Fruit fly (Drosophila melanogaster) whole organism, embryonic: Measurements from ENCODE around the gene Pxn.

Source experiments
- Adf1 ChIP-seq: fragments of 200-800 bp; sonication (Bioruptor generic); IDR thresholded peaks from 2 replicates; pipeline ENCODE4 v1.3.6; 2022; ENCODE audit warnings: missing biosample characterization, missing genetic modification characterization
- CG1024 ChIP-seq: fragments of 200-800 bp; sonication (Bioruptor generic); IDR thresholded peaks from 2 replicates; pipeline ENCODE4 v1.3.6; 2022; ENCODE audit warnings: missing biosample characterization, missing genetic modification characterization
- CG10267 ChIP-seq: fragments of 200-800 bp; sonication (Bioruptor generic); optimal IDR thresholded peaks from 2 replicates; lab custom pipeline; 2018; ENCODE audit warnings: missing biosample characterization, mild to moderate bottlenecking, missing genetic modification characterization, moderate library complexity
- CG13894 ChIP-seq: fragments of 200-800 bp; sonication (Bioruptor generic); optimal IDR thresholded peaks from 3 replicates; lab custom pipeline; 2018; ENCODE audit warnings: missing biosample characterization, mild to moderate bottlenecking, missing genetic modification characterization, moderate library complexity
- CG14965 ChIP-seq: fragments of 200-800 bp; sonication (Bioruptor generic); optimal IDR thresholded peaks from 2 replicates; lab custom pipeline; 2016; ENCODE audit warnings: missing biosample characterization, missing genetic modification characterization, borderline replicate concordance
- CG16815 ChIP-seq: fragments of 200-800 bp; sonication (Bioruptor generic); optimal IDR thresholded peaks from 3 replicates; lab custom pipeline; 2017; ENCODE audit warnings: missing biosample characterization, mild to moderate bottlenecking, missing genetic modification characterization
- CG17359 ChIP-seq: fragments of 200-800 bp; sonication (Bioruptor generic); optimal IDR thresholded peaks from 3 replicates; lab custom pipeline; 2018; ENCODE audit warnings: missing biosample characterization, mild to moderate bottlenecking, missing genetic modification characterization, moderate library complexity
- CG2116 ChIP-seq: fragments of 200-800 bp; sonication (Bioruptor generic); optimal IDR thresholded peaks from 3 replicates; lab custom pipeline; 2018; ENCODE audit warnings: missing biosample characterization, mild to moderate bottlenecking, missing genetic modification characterization
- CG2678 ChIP-seq: fragments of 200-800 bp; sonication (Bioruptor generic); optimal IDR thresholded peaks from 3 replicates; lab custom pipeline; 2019; ENCODE audit warnings: missing biosample characterization, mild to moderate bottlenecking, missing genetic modification characterization, moderate library complexity
- CG31224 ChIP-seq: fragments of 200-800 bp; sonication (Bioruptor generic); IDR thresholded peaks from 2 replicates; pipeline ENCODE4 v1.3.6; 2022; ENCODE audit warnings: missing biosample characterization, missing genetic modification characterization
- CG3407 ChIP-seq: fragments of 200-800 bp; sonication (Bioruptor generic); optimal IDR thresholded peaks from 2 replicates; lab custom pipeline; 2018; ENCODE audit warnings: missing biosample characterization, mild to moderate bottlenecking, missing genetic modification characterization
- CG34376 ChIP-seq: fragments of 200-800 bp; sonication (Bioruptor generic); optimal IDR thresholded peaks from 2 replicates; lab custom pipeline; 2018; ENCODE audit warnings: missing biosample characterization, mild to moderate bottlenecking, missing genetic modification characterization
- CG43689 ChIP-seq: fragments of 200-800 bp; sonication (Bioruptor generic); IDR thresholded peaks from 2 replicates; pipeline ENCODE4 v1.3.6; 2022; ENCODE audit warnings: missing biosample characterization, missing genetic modification characterization
- CG5180 ChIP-seq: fragments of 200-800 bp; sonication (Bioruptor generic); optimal IDR thresholded peaks from 3 replicates; lab custom pipeline; 2017; ENCODE audit warnings: missing biosample characterization, missing genetic modification characterization, mild to moderate bottlenecking, moderate library complexity, missing genetic modification reagents
- CG6175 ChIP-seq: fragments of 200-800 bp; sonication (Bioruptor generic); IDR thresholded peaks from 3 replicates; pipeline ENCODE4 v1.3.6; 2022; ENCODE audit warnings: missing biosample characterization, missing genetic modification characterization
- CG7271 ChIP-seq: fragments of 200-800 bp; sonication (Bioruptor generic); optimal IDR thresholded peaks from 2 replicates; lab custom pipeline; 2018; ENCODE audit warnings: missing biosample characterization, mild to moderate bottlenecking, missing genetic modification characterization, moderate library complexity
- Dbx ChIP-seq: fragments of 200-800 bp; sonication (Bioruptor generic); IDR thresholded peaks from 3 replicates; pipeline ENCODE4 v1.3.6; 2022; ENCODE audit warnings: missing biosample characterization, missing genetic modification characterization
- Dfd ChIP-seq, 2 experiments: fragments of >200 bp; optimal IDR thresholded peaks; 2 replicates each; lab custom pipeline; 2017; ENCODE audit warnings: missing biosample characterization in 2 of 2, missing genetic modification characterization in 2 of 2
- Fer1 ChIP-seq: fragments of 200-800 bp; sonication (Bioruptor generic); optimal IDR thresholded peaks from 2 replicates; lab custom pipeline; 2017; ENCODE audit warnings: missing biosample characterization, mild to moderate bottlenecking, missing genetic modification characterization
- Fer3 ChIP-seq: fragments of 200-800 bp; sonication (Bioruptor generic); optimal IDR thresholded peaks from 2 replicates; lab custom pipeline; 2018; ENCODE audit warnings: missing biosample characterization, mild to moderate bottlenecking, missing genetic modification characterization, moderate library complexity
- HLH4C ChIP-seq: fragments of 200-800 bp; sonication (Bioruptor generic); IDR thresholded peaks from 3 replicates; pipeline ENCODE4 v1.3.6; 2022; ENCODE audit warnings: missing biosample characterization, missing genetic modification characterization; ENCODE audit not compliant: partially characterized antibody
- NFAT ChIP-seq: fragments of 200-800 bp; sonication (Bioruptor generic); IDR thresholded peaks from 2 replicates; pipeline ENCODE4 v1.3.6; 2022; ENCODE audit warnings: missing biosample characterization, missing genetic modification characterization
- Oaz ChIP-seq: fragments of 200-800 bp; sonication (Bioruptor generic); IDR thresholded peaks from 2 replicates; pipeline ENCODE4 v1.3.6; 2022; ENCODE audit warnings: missing biosample characterization, missing genetic modification characterization
- Spps ChIP-seq: fragments of 200-800 bp; sonication (Bioruptor generic); optimal IDR thresholded peaks from 2 replicates; lab custom pipeline; 2018; ENCODE audit warnings: missing biosample characterization, mild to moderate bottlenecking, missing genetic modification characterization
- Taf1 ChIP-seq: fragments of 200-800 bp; sonication (Bioruptor generic); IDR thresholded peaks from 2 replicates; pipeline ENCODE4 v1.3.6; 2022; ENCODE audit warnings: missing biosample characterization, missing genetic modification characterization
- ab ChIP-seq: fragments of 200-800 bp; sonication (Bioruptor generic); optimal IDR thresholded peaks from 2 replicates; lab custom pipeline; 2016; ENCODE audit warnings: missing biosample characterization, missing genetic modification characterization
- amos ChIP-seq: fragments of 200-800 bp; sonication (Bioruptor generic); IDR thresholded peaks from 2 replicates; pipeline ENCODE4 v1.3.6; 2022; ENCODE audit warnings: missing biosample characterization, missing genetic modification characterization; ENCODE audit not compliant: partially characterized antibody
- bigmax ChIP-seq: fragments of 200-800 bp; sonication (Bioruptor generic); optimal IDR thresholded peaks from 2 replicates; lab custom pipeline; 2018; ENCODE audit warnings: missing biosample characterization, mild to moderate bottlenecking, missing genetic modification characterization
- br ChIP-seq: fragments of >200 bp; optimal IDR thresholded peaks from 2 replicates; lab custom pipeline; 2017
- chinmo ChIP-seq: fragments of 200-800 bp; sonication (Bioruptor generic); IDR thresholded peaks from 4 replicates; pipeline ENCODE4 v1.3.6; 2022; ENCODE audit warnings: missing biosample characterization, missing genetic modification characterization; ENCODE audit not compliant: partially characterized antibody
- chn ChIP-seq: fragments of 200-800 bp; sonication (Bioruptor generic); optimal IDR thresholded peaks from 2 replicates; lab custom pipeline; 2016; ENCODE audit warnings: missing biosample characterization, missing genetic modification characterization
- fd3F ChIP-seq: fragments of 200-800 bp; sonication (Bioruptor generic); optimal IDR thresholded peaks from 2 replicates; lab custom pipeline; 2018; ENCODE audit warnings: missing biosample characterization, mild to moderate bottlenecking, missing genetic modification characterization, moderate library complexity
- h ChIP-seq: fragments of >200 bp; optimal IDR thresholded peaks from 2 replicates; lab custom pipeline; 2017
- hbn ChIP-seq: fragments of 200-800 bp; sonication (Bioruptor generic); IDR thresholded peaks from 2 replicates; pipeline ENCODE4 v1.3.6; 2022; ENCODE audit warnings: missing biosample characterization, missing genetic modification characterization; ENCODE audit not compliant: partially characterized antibody
- ken ChIP-seq: fragments of 200-800 bp; sonication (Bioruptor generic); IDR thresholded peaks from 3 replicates; pipeline ENCODE4 v1.3.6; 2022; ENCODE audit warnings: missing biosample characterization, missing genetic modification characterization
- klu ChIP-seq: fragments of 200-800 bp; sonication (Bioruptor generic); IDR thresholded peaks from 2 replicates; pipeline ENCODE4 v1.3.6; 2022; ENCODE audit warnings: missing biosample characterization, missing genetic modification characterization
- kni ChIP-seq: fragments of 200-800 bp; sonication (Bioruptor generic); optimal IDR thresholded peaks from 3 replicates; lab custom pipeline; 2017; ENCODE audit warnings: mild to moderate bottlenecking, missing biosample characterization, missing genetic modification reagents, missing genetic modification characterization
- lab ChIP-seq: fragments of 200-800 bp; sonication (Bioruptor generic); optimal IDR thresholded peaks from 3 replicates; lab custom pipeline; 2017; ENCODE audit warnings: missing biosample characterization, missing genetic modification characterization, mild to moderate bottlenecking, moderate library complexity, missing genetic modification reagents
- mirr ChIP-seq: fragments of 200-800 bp; sonication (Bioruptor generic); optimal IDR thresholded peaks from 3 replicates; lab custom pipeline; 2018; ENCODE audit warnings: missing biosample characterization, mild to moderate bottlenecking, missing genetic modification characterization
- p53 ChIP-seq: fragments of 200-800 bp; sonication (Bioruptor generic); optimal IDR thresholded peaks from 2 replicates; lab custom pipeline; 2016; ENCODE audit warnings: missing biosample characterization, missing genetic modification characterization
- psq ChIP-seq: fragments of 200-800 bp; sonication (Bioruptor generic); optimal IDR thresholded peaks from 2 replicates; lab custom pipeline; 2017; ENCODE audit warnings: missing biosample characterization, missing genetic modification characterization
- pzg ChIP-seq: fragments of 200-800 bp; sonication (Bioruptor generic); optimal IDR thresholded peaks from 3 replicates; lab custom pipeline; 2018; ENCODE audit warnings: missing biosample characterization, mild to moderate bottlenecking, missing genetic modification characterization, moderate library complexity
- rib ChIP-seq: fragments of 200-800 bp; sonication (Bioruptor generic); IDR thresholded peaks from 2 replicates; pipeline ENCODE4 v1.3.6; 2022; ENCODE audit warnings: missing biosample characterization, missing genetic modification characterization
- sisA ChIP-seq: fragments of 200-800 bp; sonication (Bioruptor generic); IDR thresholded peaks from 2 replicates; pipeline ENCODE4 v1.3.6; 2022; ENCODE audit warnings: missing biosample characterization, missing genetic modification characterization
- sr ChIP-seq: fragments of 200-800 bp; sonication (Bioruptor generic); IDR thresholded peaks from 3 replicates; pipeline ENCODE4 v1.3.6; 2022; ENCODE audit warnings: missing biosample characterization, missing genetic modification characterization
- stc ChIP-seq: fragments of 200-800 bp; sonication (Bioruptor generic); IDR thresholded peaks from 2 replicates; pipeline ENCODE4 v1.3.6; 2022; ENCODE audit warnings: missing biosample characterization, missing genetic modification characterization
- sug ChIP-seq: fragments of 200-800 bp; optimal IDR thresholded peaks from 2 replicates; lab custom pipeline; 2019; ENCODE audit warnings: missing biosample characterization, mild to moderate bottlenecking, missing genetic modification characterization, moderate library complexity
- tin ChIP-seq: fragments of 200-800 bp; sonication (Bioruptor generic); optimal IDR thresholded peaks from 3 replicates; lab custom pipeline; 2016; ENCODE audit warnings: missing biosample characterization, missing genetic modification characterization
- wdn ChIP-seq: fragments of 200-800 bp; sonication (Bioruptor generic); IDR thresholded peaks from 2 replicates; pipeline ENCODE4 v1.3.6; 2022; ENCODE audit warnings: missing biosample characterization, missing genetic modification characterization
- zen2 ChIP-seq: fragments of 200-800 bp; sonication (Bioruptor generic); IDR thresholded peaks from 3 replicates; pipeline ENCODE4 v1.3.6; 2022; ENCODE audit warnings: missing biosample characterization, missing genetic modification characterization; ENCODE audit not compliant: partially characterized antibody
- zf30C ChIP-seq: fragments of 200-800 bp; sonication (Bioruptor generic); optimal IDR thresholded peaks from 3 replicates; lab custom pipeline; 2018; ENCODE audit warnings: missing biosample characterization, mild to moderate bottlenecking, missing genetic modification characterization

Pxn gene

DNA sequence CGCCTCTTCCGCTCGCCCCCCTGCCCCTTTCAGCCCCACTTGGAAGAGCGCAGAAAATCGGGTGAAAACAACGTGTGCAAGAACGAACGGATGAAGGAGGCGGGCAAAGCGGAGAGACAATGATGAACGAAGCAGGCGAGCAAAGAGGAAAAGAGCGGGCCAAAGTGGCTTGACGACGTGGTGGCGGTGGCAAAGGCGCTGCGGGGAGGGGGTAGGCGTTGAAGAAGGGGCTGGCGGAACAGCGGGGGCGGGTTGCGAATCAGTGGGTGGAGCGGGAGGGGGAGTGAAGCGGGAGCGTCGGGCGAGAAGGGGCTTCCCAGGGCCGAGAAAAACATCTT, 2.9 kb upstream of the Pxn start (continued):
- TF ChIP-seq Adf1 (GFP tag; lab: Robert Waterston, UW) (peak; percentile 66), wdn (no peak), klu (GFP tag; lab: Robert Waterston, UW) (peak; percentile 66), CG17359 (tag; lab: Kevin White, UChicago) (no peak), HLH4C (GFP tag; lab: Robert Waterston, UW) (no peak), hbn (GFP tag; lab: Robert Waterston, UW) (0 out of 2 replicates have a peak, but pooled peaks have one; percentile 20), sisA (GFP tag; lab: Robert Waterston, UW) (0 out of 2 replicates have a peak, but pooled peaks have one; percentile 19), NFAT (GFP tag; lab: Robert Waterston, UW) (no peak), kni (GFP tag; lab: Kevin White, UChicago) (no peak), Spps (tag; lab: Kevin White, UChicago) (no peak), CG5180 (GFP tag; lab: Kevin White, UChicago) (no peak), chn (no peak), CG13894 (tag; lab: Kevin White, UChicago) (peak; percentile 20), CG43689 (GFP tag; lab: Robert Waterston, UW) (no peak), fd3F (GFP tag; lab: Kevin White, UChicago) (no peak), br (lab: Kevin White, UChicago) (no peak), lab (GFP tag; lab: Kevin White, UChicago) (peak; percentile 6), Fer3 (tag; lab: Kevin White, UChicago) (no peak), mirr (GFP tag; lab: Kevin White, UChicago) (peak; percentile 22), zf30C (GFP tag; lab: Kevin White, UChicago) (no peak), ab (no peak), CG2678 (tag; lab: Kevin White, UChicago) (no peak), rib (GFP tag; lab: Robert Waterston, UW) (peak; percentile 88), CG2116 (GFP tag; lab: Kevin White, UChicago) (peak; percentile 44), ken (GFP tag; lab: Robert Waterston, UW) (no peak), CG3407 (no peak), stc (GFP tag; lab: Robert Waterston, UW) (0 out of 2 replicates have a peak, but pooled peaks have one; percentile 14), psq (GFP tag; lab: Kevin White, UChicago) (peak; percentile 100), sr (peak; percentile 87), Fer1 (GFP tag; lab: Kevin White, UChicago) (peak; percentile 4), Taf1 (no peak), bigmax (GFP tag; lab: Kevin White, UChicago) (no peak), Dbx (GFP tag; lab: Robert Waterston, UW) (0 out of 3 replicates have a peak, but pooled peaks have one; percentile 9), CG31224 (0 out of 2 replicates have a peak, but pooled peaks have one; percentile 21), zen2 (peak; percentile 38; the same call in 1 of the 3 replicates), h (lab: Kevin White, UChicago) (peak; percentile 36), CG34376 (peak; percentile 7), CG14965 (GFP tag; lab: Kevin White, UChicago) (no peak), CG6175 (peak; percentile 51; the same call in 1 of the 3 replicates), sug (peak; percentile 26), CG1024 (GFP tag; lab: Robert Waterston, UW) (no peak), amos (peak; percentile 26; the same call in 1 of the 2 replicates), CG10267 (tag; lab: Kevin White, UChicago) (no peak), chinmo (GFP tag; lab: Robert Waterston, UW) (peak; percentile 89; the same call in 1 of the 4 replicates), CG7271 (tag; lab: Kevin White, UChicago) (no peak), Dfd (GFP tag; optimal IDR thresholded peaks at IDR 0.05; lab: Kevin White, UChicago) (peak in 1 of 2 experiments; percentile 5), CG16815 (GFP tag; lab: Kevin White, UChicago) (no peak), p53 (no peak), pzg (GFP tag; lab: Kevin White, UChicago) (peak; percentile 20), Oaz (GFP tag; lab: Robert Waterston, UW) (no peak), tin (no peak)
